Fruit fly (Drosophila melanogaster): ENCODE data around the gene kst.
A peak's percentile ranks its signal among the peaks of the same experiment; 100 is the strongest.

kst gene

dm6 chr3L:3336368-3337164, at the start of gene kst, which contains the start of gene Drsl6 (continued):
- no peak for TF ChIP-seq Ets96B (tag; optimal IDR thresholded peaks at IDR 0.05)
- no peak for TF ChIP-seq Smox (GFP tag; optimal IDR thresholded peaks at IDR 0.05)
- TF ChIP-seq Eip78C (GFP tag), result peak; percentile 56
- TF ChIP-seq Gug (GFP tag; IDR thresholded peaks at IDR 0.05), result no peak
- TF ChIP-seq CG6163 (GFP tag; IDR thresholded peaks at IDR 0.05), result peak; percentile 74
- no peak for TF ChIP-seq fd85E (GFP tag; optimal IDR thresholded peaks at IDR 0.05)
- no peak for TF ChIP-seq CG8319 (GFP tag; optimal IDR thresholded peaks at IDR 0.05)
- no peak for TF ChIP-seq CG34406 (GFP tag; optimal IDR thresholded peaks at IDR 0.05)
- TF ChIP-seq CG4318 (GFP tag; optimal IDR thresholded peaks at IDR 0.05), result no peak

dm6 chr3L:3288414-3288813, 48.2 kb upstream of the kst start:
- no peak for TF ChIP-seq CG16779 (tag; optimal IDR thresholded peaks at IDR 0.05)
- TF ChIP-seq Eip78C (GFP tag), result peak; percentile 48
- no peak for TF ChIP-seq dac (GFP tag; optimal IDR thresholded peaks at IDR 0.05)
- TF ChIP-seq acj6 (GFP tag; optimal IDR thresholded peaks at IDR 0.05), result no peak
- peak; percentile 28 for TF ChIP-seq CG3919 (GFP tag; optimal IDR thresholded peaks at IDR 0.05)
- no peak for TF ChIP-seq Eip93F (GFP tag; optimal IDR thresholded peaks at IDR 0.05)
- peak; percentile 24 for TF ChIP-seq cyc (GFP tag; optimal IDR thresholded peaks at IDR 0.05)
- peak; percentile 5 for TF ChIP-seq svp (GFP tag)

dm6 chr3L:3291159-3291558, 45.5 kb upstream of the kst start, which contains the start of gene CG12009:
CG12009 (plus strand) TSS chr3L:3291459.
- TF ChIP-seq fd85E (GFP tag; optimal IDR thresholded peaks at IDR 0.05) (no peak), CG6808 (GFP tag; optimal IDR thresholded peaks at IDR 0.05) (no peak), CG6163 (GFP tag; IDR thresholded peaks at IDR 0.05) (no peak), Lpt (GFP tag; optimal IDR thresholded peaks at IDR 0.05) (no peak), Sox15 (GFP tag; optimal IDR thresholded peaks at IDR 0.05) (no peak), svp (GFP tag) (no peak), pdm3 (GFP tag; optimal IDR thresholded peaks at IDR 0.05) (no peak)

dm6 chr3L:3300345-3300744, 36.3 kb upstream of the kst start:
- TF ChIP-seq Lpt (GFP tag; optimal IDR thresholded peaks at IDR 0.05) (no peak), CG11294 (GFP tag; IDR thresholded peaks at IDR 0.05) (no peak), CG34406 (GFP tag; optimal IDR thresholded peaks at IDR 0.05) (peak; percentile 47), CG9139 (GFP tag; optimal IDR thresholded peaks at IDR 0.05) (no peak), CG3919 (GFP tag; optimal IDR thresholded peaks at IDR 0.05) (peak; percentile 64), CG6163 (GFP tag; IDR thresholded peaks at IDR 0.05) (no peak), CG8119 (GFP tag; IDR thresholded peaks at IDR 0.05) (peak; percentile 72), CG6854 (GFP tag; optimal IDR thresholded peaks at IDR 0.05) (no peak), salr (GFP tag; optimal IDR thresholded peaks at IDR 0.05) (no peak), CG32006 (GFP tag; optimal IDR thresholded peaks at IDR 0.05) (peak; percentile 43), Sox14 (GFP tag; optimal IDR thresholded peaks at IDR 0.05) (peak; percentile 13), Ets21C (GFP tag; optimal IDR thresholded peaks at IDR 0.05) (peak; percentile 35), CG10669 (GFP tag; optimal IDR thresholded peaks at IDR 0.05) (no peak), ss (GFP tag; optimal IDR thresholded peaks at IDR 0.05) (no peak), Ets96B (tag; optimal IDR thresholded peaks at IDR 0.05) (peak; percentile 28), eg (GFP tag; IDR thresholded peaks at IDR 0.05) (peak; percentile 79), Met (GFP tag; optimal IDR thresholded peaks at IDR 0.05) (peak; percentile 62), CG3032 (tag; optimal IDR thresholded peaks at IDR 0.05) (no peak), dac (GFP tag; optimal IDR thresholded peaks at IDR 0.05) (no peak), CG31627 (GFP tag; optimal IDR thresholded peaks at IDR 0.05) (peak; percentile 59), CG6276 (GFP tag; optimal IDR thresholded peaks at IDR 0.05) (peak; percentile 31), Hr38 (GFP tag; optimal IDR thresholded peaks at IDR 0.05) (no peak), topi (GFP tag; optimal IDR thresholded peaks at IDR 0.05) (peak; percentile 77), achi (GFP tag; optimal IDR thresholded peaks at IDR 0.05) (peak; percentile 37), fd59A (GFP tag; optimal IDR thresholded peaks at IDR 0.05) (no peak), CG6792 (GFP tag; optimal IDR thresholded peaks at IDR 0.05) (peak; percentile 57), Gug (GFP tag; IDR thresholded peaks at IDR 0.05) (no peak), CG6808 (GFP tag; optimal IDR thresholded peaks at IDR 0.05) (no peak), Hr39 (GFP tag; optimal IDR thresholded peaks at IDR 0.05) (peak; percentile 59), cyc (GFP tag; optimal IDR thresholded peaks at IDR 0.05) (peak; percentile 78), CG15336 (GFP tag; IDR thresholded peaks at IDR 0.05) (peak; percentile 66), vri (GFP tag; optimal IDR thresholded peaks at IDR 0.05) (peak; percentile 32), CG8319 (GFP tag; optimal IDR thresholded peaks at IDR 0.05) (no peak), CG10631 (GFP tag; optimal IDR thresholded peaks at IDR 0.05) (peak; percentile 33), Eip78C (GFP tag) (peak; percentile 69)

All from whole organism, prepupa.